Fruit fly (Drosophila melanogaster): ENCODE measurements around the gene Ir68a.

Gene Ir68a

DNA sequence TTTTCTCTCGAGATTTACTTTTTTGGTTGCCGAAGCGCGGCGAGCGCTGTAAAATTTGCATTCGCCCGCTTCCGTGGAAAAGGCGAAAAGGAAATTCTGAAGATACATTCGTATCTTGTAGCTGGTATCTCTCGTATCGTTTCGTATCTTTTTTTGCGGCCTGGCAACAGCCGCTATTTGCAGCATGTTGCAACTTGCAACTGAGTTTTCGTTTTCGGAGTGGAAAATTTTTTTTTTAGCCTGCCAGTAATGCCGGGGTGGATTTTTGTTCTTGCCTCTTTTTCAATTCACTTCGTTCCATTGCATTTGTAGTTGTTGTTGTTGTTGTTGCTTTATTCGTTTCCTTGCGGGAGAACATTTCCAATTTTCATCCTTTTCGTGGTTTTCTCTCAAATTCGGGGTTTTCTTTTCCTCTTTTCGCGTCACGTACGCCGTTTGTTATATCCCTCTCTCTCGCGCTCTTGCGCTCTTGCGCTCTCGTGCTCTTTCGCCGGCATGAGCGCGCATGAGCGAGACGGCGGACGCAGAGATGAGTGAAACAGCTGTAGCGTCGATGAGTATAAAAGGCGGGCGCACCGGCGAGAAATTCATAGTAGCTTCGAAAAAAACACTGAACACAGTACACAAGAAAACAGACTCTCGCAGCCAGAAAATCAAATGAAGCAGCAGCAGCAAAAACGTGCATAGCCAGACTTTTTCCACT, 15.9 kb upstream of the Ir68a start, which contains the start of gene scyl (continued):
- peak; percentile 40; the same call in 1 of the 3 replicates for TF ChIP-seq CG7963 (GFP tag; IDR thresholded peaks at IDR 0.05; ENCODE audit: partially characterized antibody)
- TF ChIP-seq mam (GFP tag; optimal IDR thresholded peaks at IDR 0.05): peak; percentile 50
- TF ChIP-seq crc (GFP tag; optimal IDR thresholded peaks at IDR 0.05): peak; percentile 1
- TF ChIP-seq gcm2 (GFP tag; optimal IDR thresholded peaks at IDR 0.05): no peak
- peak; percentile 59 for TF ChIP-seq CG2875 (GFP tag; optimal IDR thresholded peaks at IDR 0.05)
- TF ChIP-seq kay (GFP tag; optimal IDR thresholded peaks at IDR 0.05): no peak
- TF ChIP-seq Side (GFP tag; optimal IDR thresholded peaks at IDR 0.05): peak; percentile 82
- TF ChIP-seq CG2199 (GFP tag; IDR thresholded peaks at IDR 0.05): peak; percentile 92
- TF ChIP-seq grn (GFP tag; optimal IDR thresholded peaks at IDR 0.05): no peak
- TF ChIP-seq ind (GFP tag; optimal IDR thresholded peaks at IDR 0.05): peak; percentile 1
- TF ChIP-seq CG30431 (GFP tag; optimal IDR thresholded peaks at IDR 0.05): no peak
- no peak for TF ChIP-seq Bteb2 (GFP tag; optimal IDR thresholded peaks at IDR 0.05)
- peak; percentile 14 for TF ChIP-seq slp2 (GFP tag; optimal IDR thresholded peaks at IDR 0.05)
- TF ChIP-seq CG10209 (GFP tag; optimal IDR thresholded peaks at IDR 0.05): peak; percentile 53
- no peak for TF ChIP-seq CG4820 (GFP tag; optimal IDR thresholded peaks at IDR 0.05)
- no peak for TF ChIP-seq trh (GFP tag; optimal IDR thresholded peaks at IDR 0.05)
- no peak; the same call in 1 of the 2 replicates for TF ChIP-seq Ravus (GFP tag; IDR thresholded peaks at IDR 0.05)
- peak; percentile 72 for TF ChIP-seq B-H2 (GFP tag; optimal IDR thresholded peaks at IDR 0.05)
- peak; percentile 6 for TF ChIP-seq Sry-δ (GFP tag; optimal IDR thresholded peaks at IDR 0.05)
- TF ChIP-seq sens (GFP tag): peak; percentile 87
- TF ChIP-seq Atf3 (GFP tag; optimal IDR thresholded peaks at IDR 0.05): peak; percentile 36
- TF ChIP-seq CG4424 (GFP tag; optimal IDR thresholded peaks at IDR 0.05): peak; percentile 68
- peak; percentile 27 for TF ChIP-seq stwl (tag; optimal IDR thresholded peaks at IDR 0.05)
- TF ChIP-seq ac (GFP tag; optimal IDR thresholded peaks at IDR 0.05): peak; percentile 68
- peak; percentile 77 for TF ChIP-seq CG17912 (GFP tag; optimal IDR thresholded peaks at IDR 0.05)
- no peak for TF ChIP-seq sima (GFP tag; optimal IDR thresholded peaks at IDR 0.05)
- peak; percentile 58; the same call in 1 of the 2 replicates for TF ChIP-seq slbo (GFP tag; IDR thresholded peaks at IDR 0.05)
- no peak for TF ChIP-seq da (GFP tag; optimal IDR thresholded peaks at IDR 0.05)
- TF ChIP-seq NC2α (GFP tag; optimal IDR thresholded peaks at IDR 0.05): peak; percentile 90
- TF ChIP-seq her (GFP tag; optimal IDR thresholded peaks at IDR 0.05): peak; percentile 90
- no peak for TF ChIP-seq CG6272 (GFP tag; IDR thresholded peaks at IDR 0.05)
- no peak for TF ChIP-seq luna (GFP tag; optimal IDR thresholded peaks at IDR 0.05)
- TF ChIP-seq CG3847 (GFP tag; IDR thresholded peaks at IDR 0.05): no peak; the same call in 1 of the 2 replicates
- TF ChIP-seq Mrtf (GFP tag; IDR thresholded peaks at IDR 0.05): no peak
- TF ChIP-seq CG15696 (tag; optimal IDR thresholded peaks at IDR 0.05): no peak
- peak; percentile 99 for TF ChIP-seq chm (GFP tag; IDR thresholded peaks at IDR 0.05)
- peak; percentile 92 for TF ChIP-seq gcm (GFP tag; optimal IDR thresholded peaks at IDR 0.05)
- peak; percentile 60; the same call in 2 of the 3 replicates for TF ChIP-seq CG6791 (GFP tag; IDR thresholded peaks at IDR 0.05; ENCODE audit: partially characterized antibody)
- TF ChIP-seq CG6683 (GFP tag; optimal IDR thresholded peaks at IDR 0.05): no peak
- TF ChIP-seq CG34224 (GFP tag; IDR thresholded peaks at IDR 0.05; ENCODE audit: partially characterized antibody): peak; percentile 78
- TF ChIP-seq disco-r (GFP tag; optimal IDR thresholded peaks at IDR 0.05): peak; percentile 14
- TF ChIP-seq CG15601 (tag; optimal IDR thresholded peaks at IDR 0.05): no peak
- peak; percentile 56 for TF ChIP-seq CG4282 (GFP tag; optimal IDR thresholded peaks at IDR 0.05)
- no peak for TF ChIP-seq Sox100B (GFP tag; optimal IDR thresholded peaks at IDR 0.05)
- TF ChIP-seq Nf-YC (tag; optimal IDR thresholded peaks at IDR 0.05): peak; percentile 45
- peak; percentile 80 for TF ChIP-seq Adf1 (GFP tag; IDR thresholded peaks at IDR 0.05)
- TF ChIP-seq gt (GFP tag; IDR thresholded peaks at IDR 0.05): no peak
- peak; percentile 66; the same call in 1 of the 2 replicates for TF ChIP-seq CG10321 (GFP tag; IDR thresholded peaks at IDR 0.05)
- peak; percentile 26 for TF ChIP-seq Blimp-1 (GFP tag; optimal IDR thresholded peaks at IDR 0.05)
- TF ChIP-seq CG6254 (GFP tag; optimal IDR thresholded peaks at IDR 0.05): no peak

Data from whole organism, embryonic.